Worm (Caenorhabditis elegans) whole organism, L1 larva: Measurements from ENCODE around the gene srab-26.

Source experiments
- C34B4.2 ChIP-seq: sonication (generic microtip); optimal IDR thresholded peaks from 2 replicates; lab custom pipeline; 2017; ENCODE audit warnings: mild to moderate bottlenecking, missing genetic modification characterization, missing compliant biosample characterization
- Y116A8C.19 ChIP-seq: sonication (generic microtip); optimal IDR thresholded peaks from 2 replicates; lab custom pipeline; 2016; ENCODE audit warnings: missing compliant biosample characterization, missing genetic modification characterization, borderline replicate concordance
- aly-2 ChIP-seq: fragments of 150-350 bp; optimal IDR thresholded peaks from 2 replicates; lab custom pipeline; 2014; ENCODE audit warnings: missing biosample characterization, missing genetic modification characterization
- blmp-1 ChIP-seq: fragments of 150-350 bp; optimal IDR thresholded peaks from 2 replicates; lab custom pipeline; 2014; ENCODE audit warnings: missing biosample characterization, missing genetic modification characterization
- ceh-88 ChIP-seq: fragments of 200-800 bp; sonication (Bioruptor generic); IDR thresholded peaks from 2 replicates; pipeline ENCODE4 v1.3.6; 2022; ENCODE audit warnings: missing genetic modification characterization, missing compliant biosample characterization
- efl-3 ChIP-seq: fragments of 200-800 bp; sonication (Bioruptor generic); optimal IDR thresholded peaks from 2 replicates; lab custom pipeline; 2018; ENCODE audit warnings: mild to moderate bottlenecking, missing genetic modification characterization, missing compliant biosample characterization
- egl-13 ChIP-seq: sonication (generic microtip); optimal IDR thresholded peaks from 2 replicates; lab custom pipeline; 2016; ENCODE audit warnings: missing genotype, missing genetic modification reagents, missing genetic modification characterization, missing compliant biosample characterization
- egl-27 ChIP-seq, 2 experiments: fragments of 150-350 bp in 1 of 2; sonication (generic microtip); optimal IDR thresholded peaks; 3 replicates each; lab custom pipeline; 2017 to 2018; ENCODE audit warnings: missing biosample characterization in 2 of 2, missing genetic modification characterization in 2 of 2, missing genetic modification reagents in 2 of 2
- ets-5 ChIP-seq: fragments of 200-800 bp; sonication (Bioruptor generic); IDR thresholded peaks from 2 replicates; pipeline ENCODE4 v1.3.6; 2022; ENCODE audit warnings: missing genetic modification characterization, missing compliant biosample characterization
- fkh-4 ChIP-seq: sonication (generic microtip); optimal IDR thresholded peaks from 2 replicates; lab custom pipeline; 2016; ENCODE audit warnings: missing compliant biosample characterization, missing genetic modification characterization, borderline replicate concordance
- fkh-8 ChIP-seq: sonication (generic microtip); optimal IDR thresholded peaks from 2 replicates; lab custom pipeline; 2016; ENCODE audit warnings: mild to moderate bottlenecking, missing genetic modification characterization, missing compliant biosample characterization
- hlh-17 ChIP-seq: fragments of 200-800 bp; sonication (Bioruptor generic); optimal IDR thresholded peaks from 2 replicates; lab custom pipeline; 2018; ENCODE audit warnings: missing genetic modification characterization, mild to moderate bottlenecking, missing compliant biosample characterization, moderate library complexity, borderline replicate concordance
- irx-1 ChIP-seq: sonication (generic microtip); optimal IDR thresholded peaks from 2 replicates; lab custom pipeline; 2016; ENCODE audit warnings: missing genetic modification characterization, missing compliant biosample characterization
- jun-1 ChIP-seq: fragments of 150-350 bp; optimal IDR thresholded peaks from 2 replicates; lab custom pipeline; 2014; ENCODE audit warnings: missing biosample characterization, missing genetic modification reagents, missing genetic modification characterization
- lin-13 ChIP-seq: fragments of 150-350 bp; optimal IDR thresholded peaks from 2 replicates; lab custom pipeline; 2014; ENCODE audit warnings: missing biosample characterization, missing genetic modification reagents, missing genetic modification characterization
- lin-39 ChIP-seq: fragments of 150-350 bp; optimal IDR thresholded peaks from 2 replicates; lab custom pipeline; 2014; ENCODE audit warnings: missing biosample characterization, missing genetic modification reagents, missing genetic modification characterization
- lir-3 ChIP-seq: sonication (generic microtip); optimal IDR thresholded peaks from 2 replicates; lab custom pipeline; 2016; ENCODE audit warnings: mild to moderate bottlenecking, missing genetic modification characterization, moderate library complexity, missing compliant biosample characterization; ENCODE audit not compliant: poor library complexity
- lsy-2 ChIP-seq, 2 experiments: fragments of 150-350 bp; optimal IDR thresholded peaks; 2 replicates each; lab custom pipeline; 2014; ENCODE audit warnings: missing biosample characterization in 2 of 2, missing genetic modification characterization in 2 of 2
- mab-9 ChIP-seq: fragments of 200-800 bp; sonication (Bioruptor generic); IDR thresholded peaks from 2 replicates; pipeline ENCODE4 v1.3.6; 2022; ENCODE audit warnings: missing genetic modification reagents, missing genetic modification characterization, missing compliant biosample characterization
- mdl-1 ChIP-seq, 2 experiments: fragments of 150-350 bp; optimal IDR thresholded peaks; 2 replicates each; lab custom pipeline; 2014 to 2017; ENCODE audit warnings: missing biosample characterization in 2 of 2, missing genetic modification characterization in 2 of 2, inconsistent platforms in 1 of 2
- nhr-11 ChIP-seq: fragments of 150-350 bp; optimal IDR thresholded peaks from 2 replicates; lab custom pipeline; 2014; ENCODE audit warnings: missing biosample characterization, missing genetic modification characterization
- nhr-20 ChIP-seq: sonication (generic microtip); optimal IDR thresholded peaks from 2 replicates; lab custom pipeline; 2016; ENCODE audit warnings: mild to moderate bottlenecking, missing genetic modification characterization, missing compliant biosample characterization
- nhr-76 ChIP-seq: sonication (generic microtip); optimal IDR thresholded peaks from 2 replicates; lab custom pipeline; 2017; ENCODE audit warnings: missing biosample characterization, missing genetic modification characterization
- nhr-84 ChIP-seq: sonication (generic microtip); optimal IDR thresholded peaks from 2 replicates; lab custom pipeline; 2017; ENCODE audit warnings: missing biosample characterization, missing genetic modification characterization
- nhr-85 ChIP-seq: sonication (generic microtip); peaks from one replicate; lab custom pipeline; 2016; ENCODE audit warnings: missing genetic modification characterization, inconsistent platforms, missing compliant biosample characterization
- nhr-90 ChIP-seq: sonication (generic microtip); optimal IDR thresholded peaks from 2 replicates; lab custom pipeline; 2016; ENCODE audit warnings: mild to moderate bottlenecking, missing genetic modification characterization, missing compliant biosample characterization; ENCODE audit not compliant: poor library complexity
- pag-3 ChIP-seq: sonication (generic microtip); optimal IDR thresholded peaks from 2 replicates; lab custom pipeline; 2017; ENCODE audit warnings: missing genetic modification characterization, mild to moderate bottlenecking, missing compliant biosample characterization, antibody characterized with exemption, borderline replicate concordance; ENCODE audit not compliant: insufficient read depth
- skn-1 ChIP-seq: fragments of 150-350 bp; optimal IDR thresholded peaks from 2 replicates; lab custom pipeline; 2014; ENCODE audit warnings: missing biosample characterization, missing genetic modification characterization
- snu-23 ChIP-seq: sonication (generic microtip); optimal IDR thresholded peaks from 2 replicates; lab custom pipeline; 2016; ENCODE audit warnings: missing genetic modification characterization, missing compliant biosample characterization
- sptf-1 ChIP-seq: fragments of 150-350 bp; optimal IDR thresholded peaks from 2 replicates; lab custom pipeline; 2014; ENCODE audit warnings: missing biosample characterization, missing genetic modification characterization
- tbx-2 ChIP-seq: sonication (generic microtip); optimal IDR thresholded peaks from 2 replicates; lab custom pipeline; 2016; ENCODE audit warnings: missing genetic modification characterization, missing compliant biosample characterization
- unc-30 ChIP-seq: sonication (generic microtip); optimal IDR thresholded peaks from 2 replicates; lab custom pipeline; 2017; ENCODE audit warnings: missing biosample characterization, missing genetic modification characterization
- unc-86 ChIP-seq: sonication (generic microtip); optimal IDR thresholded peaks from 2 replicates; lab custom pipeline; 2016; ENCODE audit warnings: missing genetic modification characterization, missing compliant biosample characterization
- zip-4 ChIP-seq: fragments of 200-800 bp; sonication (Bioruptor generic); optimal IDR thresholded peaks from 2 replicates; lab custom pipeline; 2018; ENCODE audit warnings: mild to moderate bottlenecking, missing genetic modification characterization, moderate library complexity, missing compliant biosample characterization
- ztf-11 ChIP-seq, 2 experiments: sonication (generic microtip); optimal IDR thresholded peaks; 2 replicates each; lab custom pipeline; 2016 to 2017; ENCODE audit warnings: missing genetic modification characterization in 2 of 2, missing biosample characterization in 1 of 2, missing compliant biosample characterization in 1 of 2
- ztf-4 ChIP-seq: fragments of 150-350 bp; optimal IDR thresholded peaks from 2 replicates; lab custom pipeline; 2014; ENCODE audit warnings: missing biosample characterization, missing genetic modification characterization

Gene srab-26

DNA sequence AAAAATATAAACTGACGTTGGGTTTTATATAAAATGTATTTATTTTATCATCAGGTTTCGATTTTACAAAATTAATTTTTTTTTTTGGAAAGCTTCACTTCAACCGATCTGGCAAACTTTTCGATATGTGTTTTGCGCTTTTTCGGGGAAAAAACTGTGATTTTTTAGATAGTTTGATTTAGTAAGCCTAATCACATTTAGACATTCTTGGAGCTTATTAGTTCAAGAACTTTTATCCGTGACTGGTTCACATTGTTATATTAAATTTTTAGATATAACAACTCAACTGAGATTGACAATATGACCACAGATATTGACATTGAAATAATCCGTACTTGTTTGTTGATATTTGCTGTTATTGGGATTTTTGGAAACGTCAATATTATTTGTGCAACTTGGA is 41.6 kb downstream of the srab-26 start, which contains the start of gene srsx-21:
srsx-21 (plus strand) TSS at position 301 of the 400 bp plus-strand sequence.
- TF ChIP-seq irx-1 (tag; lab: Kevin White, UChicago) (no peak), ztf-4 (no peak), skn-1 (no peak), ceh-88 (GFP tag; lab: Robert Waterston, UW) (no peak), unc-30 (tag; lab: Kevin White, UChicago) (no peak), zip-4 (no peak)

DNA sequence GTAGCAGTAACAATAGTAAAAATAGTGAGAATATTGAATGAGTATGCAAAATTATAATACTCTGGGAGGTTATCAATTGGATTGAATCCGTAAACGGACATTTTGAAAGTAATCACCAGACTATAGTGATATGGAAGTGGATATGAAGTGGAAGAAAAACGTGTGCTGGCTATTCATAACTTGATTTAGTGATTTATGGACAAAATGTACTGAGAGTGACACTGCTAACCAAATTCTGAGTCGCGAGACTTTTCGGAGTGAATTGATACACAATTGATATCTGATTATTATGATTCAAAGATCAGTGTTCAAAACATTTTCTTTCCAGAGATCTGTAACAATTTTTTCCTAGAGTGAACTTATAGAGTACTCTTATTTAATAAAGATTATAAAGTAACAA is 43.4 kb downstream of the srab-26 start, which contains the start of gene sru-38:
sru-38 (minus strand) TSS at position 101 of the 400 bp plus-strand sequence.
- TF ChIP-seq jun-1 (tag; lab: Kevin White, UChicago) = no peak
- TF ChIP-seq snu-23 (GFP tag; lab: Kevin White, UChicago) = no peak
- TF ChIP-seq zip-4 = no peak
- no peak for TF ChIP-seq nhr-84 (tag; lab: Kevin White, UChicago)
- no peak for TF ChIP-seq egl-27 (tag; optimal IDR thresholded peaks at IDR 0.05; lab: Kevin White, UChicago)
- TF ChIP-seq lin-13 (GFP tag; lab: Kevin White, UChicago) = no peak
- no peak for TF ChIP-seq nhr-90 (tag; lab: Kevin White, UChicago)
- TF ChIP-seq nhr-20 = no peak
- TF ChIP-seq mab-9 (GFP tag; lab: Robert Waterston, UW) = no peak
- TF ChIP-seq fkh-4 (tag; lab: Kevin White, UChicago) = no peak
- no peak for TF ChIP-seq egl-13 (tag; lab: Kevin White, UChicago)
- TF ChIP-seq Y116A8C.19 (tag; lab: Kevin White, UChicago) = no peak
- no peak for TF ChIP-seq ets-5
- no peak for TF ChIP-seq ztf-11 (tag; optimal IDR thresholded peaks at IDR 0.05; lab: Kevin White, UChicago)
- no peak for TF ChIP-seq nhr-11
- TF ChIP-seq lsy-2 (tag; optimal IDR thresholded peaks at IDR 0.05; lab: Kevin White, UChicago) = no peak
- no peak for TF ChIP-seq nhr-85 (tag; lab: Kevin White, UChicago)
- no peak for TF ChIP-seq aly-2 (tag; lab: Kevin White, UChicago)
- TF ChIP-seq lir-3 (tag; lab: Kevin White, UChicago) = no peak
- TF ChIP-seq nhr-76 (tag; lab: Kevin White, UChicago) = no peak

DNA sequence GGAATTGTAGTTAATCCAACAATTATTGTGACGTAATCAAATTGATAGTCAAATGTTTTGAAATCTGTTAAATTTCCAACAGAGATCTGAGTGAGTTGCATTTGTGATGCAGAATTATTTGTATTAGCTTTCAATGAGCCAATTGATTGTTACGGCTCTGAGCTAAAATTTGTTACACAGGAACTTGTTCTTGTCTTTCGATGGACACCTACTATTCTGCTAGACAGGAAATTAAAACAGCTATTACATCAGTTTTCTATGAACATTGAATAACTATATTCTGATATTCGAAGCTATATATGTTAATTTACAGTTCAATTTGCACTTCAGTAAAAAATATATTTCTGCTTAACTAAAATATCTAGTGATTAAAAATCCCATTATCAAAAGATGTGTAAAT is 45.4 kb downstream of the srab-26 start, which contains the start of gene sru-40:
sru-40 (minus strand) TSS at position 101 of the 400 bp plus-strand sequence.
- TF ChIP-seq lsy-2 (tag; optimal IDR thresholded peaks at IDR 0.05; lab: Kevin White, UChicago) = no peak
- TF ChIP-seq sptf-1 (tag; lab: Kevin White, UChicago) = no peak
- TF ChIP-seq efl-3 (GFP tag; lab: Kevin White, UChicago) = no peak
- no peak for TF ChIP-seq C34B4.2
- TF ChIP-seq mdl-1 (tag; optimal IDR thresholded peaks at IDR 0.05; lab: Kevin White, UChicago) = no peak
- TF ChIP-seq unc-86 (tag; lab: Kevin White, UChicago) = no peak
- TF ChIP-seq blmp-1 (tag; lab: Kevin White, UChicago) = no peak
- no peak for TF ChIP-seq Y116A8C.19 (tag; lab: Kevin White, UChicago)
- no peak for TF ChIP-seq hlh-17 (GFP tag; lab: Kevin White, UChicago)
- TF ChIP-seq ceh-88 (GFP tag; lab: Robert Waterston, UW) = no peak
- TF ChIP-seq tbx-2 = no peak
- no peak for TF ChIP-seq lin-39 (tag; lab: Kevin White, UChicago)
- TF ChIP-seq fkh-8 = no peak
- no peak for TF ChIP-seq pag-3 (tag; lab: Kevin White, UChicago)
- TF ChIP-seq nhr-84 (tag; lab: Kevin White, UChicago) = no peak
